Worm (Caenorhabditis elegans): Measurements from ENCODE around the gene ttr-41.

ttr-41 gene

DNA sequence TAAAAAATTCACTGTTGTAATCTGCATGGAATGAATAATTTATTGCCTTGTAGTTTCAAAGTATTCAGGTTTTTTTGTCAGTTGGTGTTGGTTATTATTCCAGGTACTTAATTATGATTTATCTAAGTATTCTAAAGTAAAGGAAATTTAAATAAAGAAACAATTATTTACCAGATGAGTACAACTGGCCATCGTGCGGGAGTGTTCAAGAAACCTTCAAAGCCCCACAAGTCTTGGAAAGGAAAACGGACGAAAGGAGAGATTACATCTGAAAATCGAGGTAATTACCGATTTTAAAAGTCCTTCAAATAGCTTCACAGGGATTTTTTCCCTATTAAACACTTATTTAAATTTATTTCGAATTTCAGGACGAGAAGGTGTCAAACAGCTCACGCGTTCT, 17.5 kb downstream of the ttr-41 start, which contains the start of gene tag-151:
Gene tag-151 (plus strand): TSS at position 158 of the 400 bp plus-strand sequence.
- TF ChIP-seq lsy-2 (tag; optimal IDR thresholded peaks at IDR 0.05) (peak in 1 of 2 experiments; percentile 1), irx-1 (tag; optimal IDR thresholded peaks at IDR 0.05) (no peak), efl-1 (optimal IDR thresholded peaks at IDR 0.05) (no peak), efl-1 (GFP tag; optimal IDR thresholded peaks at IDR 0.05 in 1 of 2) (peak in 1 of 2 experiments; percentile 52), unc-98 (GFP tag; IDR thresholded peaks at IDR 0.05) (no peak), nhr-90 (tag; optimal IDR thresholded peaks at IDR 0.05; ENCODE audit: poor library complexity) (peak; percentile 11), sup-37 (GFP tag; optimal IDR thresholded peaks at IDR 0.05) (no peak), ztf-11 (tag; optimal IDR thresholded peaks at IDR 0.05) (no peak), dsc-1 (tag; optimal IDR thresholded peaks at IDR 0.05) (no peak)

DNA sequence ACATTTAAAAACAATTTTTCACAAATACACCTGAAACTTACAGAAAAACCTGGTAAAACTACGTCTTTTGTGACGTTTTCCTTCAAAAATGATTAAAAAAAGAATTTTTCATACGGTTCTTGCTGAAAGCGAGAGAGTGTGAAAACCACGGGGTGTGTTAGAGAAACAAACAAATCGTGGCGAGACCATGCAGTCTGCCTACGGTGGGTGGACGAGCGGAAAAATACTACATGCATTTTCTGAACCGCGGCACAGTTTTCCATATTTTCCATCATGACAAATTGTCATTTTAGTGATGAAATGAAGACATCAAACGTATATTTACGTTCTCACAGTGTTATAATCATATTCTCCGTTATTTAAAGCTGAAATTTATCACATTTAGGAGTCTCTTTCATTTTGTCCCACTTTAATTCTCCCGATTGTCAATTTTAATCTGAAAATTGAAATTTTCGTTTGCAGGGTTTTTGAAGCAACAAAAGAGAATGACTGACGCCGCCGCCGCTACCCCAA, 21.3 kb downstream of the ttr-41 start, which contains the start of the genes F10G7.9 and tsn-1:
Gene F10G7.9 (minus strand): TSS at position 127 of the 513 bp plus-strand sequence.
Gene tsn-1 (plus strand): TSS at position 463 of the 513 bp plus-strand sequence.
- TF ChIP-seq ets-5 (GFP tag; IDR thresholded peaks at IDR 0.05): no peak
- TF ChIP-seq nhr-90 (tag; optimal IDR thresholded peaks at IDR 0.05; ENCODE audit: poor library complexity): peak; percentile 2
- peak; percentile 59 for TF ChIP-seq skn-1 (tag; optimal IDR thresholded peaks at IDR 0.05)
- TF ChIP-seq elt-3 (tag; optimal IDR thresholded peaks at IDR 0.05): no peak
- no peak for TF ChIP-seq pax-3 (tag; optimal IDR thresholded peaks at IDR 0.05)
- peak; percentile 32 for TF ChIP-seq unc-130 (tag; optimal IDR thresholded peaks at IDR 0.05)
- TF ChIP-seq fkh-8 (tag; optimal IDR thresholded peaks at IDR 0.05): no peak
- peak; percentile 68 for TF ChIP-seq snu-23 (GFP tag; optimal IDR thresholded peaks at IDR 0.05)
- no peak for TF ChIP-seq unc-62 (GFP tag; optimal IDR thresholded peaks at IDR 0.05)
- no peak for TF ChIP-seq lir-3 (tag; optimal IDR thresholded peaks at IDR 0.05; ENCODE audit: poor library complexity)
- TF ChIP-seq lin-15B (tag; optimal IDR thresholded peaks at IDR 0.05): peak; percentile 46
- TF ChIP-seq fkh-10 (GFP tag; optimal IDR thresholded peaks at IDR 0.05): no peak
- peak; percentile 41 for TF ChIP-seq F16B12.6 (tag; optimal IDR thresholded peaks at IDR 0.05)
- no peak for TF ChIP-seq Y116A8C.19 (tag; optimal IDR thresholded peaks at IDR 0.05; ENCODE audit: borderline replicate concordance)
- peak; percentile 21 to 62 (median 38) for TF ChIP-seq ceh-82 (tag; optimal IDR thresholded peaks at IDR 0.05)
- no peak for TF ChIP-seq sup-37 (GFP tag; optimal IDR thresholded peaks at IDR 0.05)
- TF ChIP-seq aha-1 (tag; optimal IDR thresholded peaks at IDR 0.05): no peak
- no peak for TF ChIP-seq egl-13 (tag; optimal IDR thresholded peaks at IDR 0.05)
- TF ChIP-seq rnt-1 (tag; optimal IDR thresholded peaks at IDR 0.05): peak; percentile 69
- TF ChIP-seq nhr-85 (tag): peak; percentile 74
- no peak for TF ChIP-seq nhr-77 (tag; optimal IDR thresholded peaks at IDR 0.05)
- TF ChIP-seq mdl-1 (tag; optimal IDR thresholded peaks at IDR 0.05): peak in 1 of 2 experiments; percentile 59
- peak; percentile 57 to 76 (median 72) for TF ChIP-seq dpl-1 (GFP tag; optimal IDR thresholded peaks at IDR 0.05)
- no peak for TF ChIP-seq dsc-1 (tag; optimal IDR thresholded peaks at IDR 0.05)
- peak; percentile 45 for TF ChIP-seq tbx-2 (tag; optimal IDR thresholded peaks at IDR 0.05)
- TF ChIP-seq nhr-12 (tag; optimal IDR thresholded peaks at IDR 0.05): no peak
- no peak for TF ChIP-seq nhr-237 (tag; optimal IDR thresholded peaks at IDR 0.05)
- TF ChIP-seq hlh-4 (tag; optimal IDR thresholded peaks at IDR 0.05): no peak
- TF ChIP-seq ceh-90 (tag; optimal IDR thresholded peaks at IDR 0.05): no peak
- TF ChIP-seq vab-15 (tag; optimal IDR thresholded peaks at IDR 0.05): no peak
- no peak for TF ChIP-seq jun-1 (tag; optimal IDR thresholded peaks at IDR 0.05)
- peak; percentile 93 to 98 for TF ChIP-seq lsy-2 (tag; optimal IDR thresholded peaks at IDR 0.05)
- no peak for TF ChIP-seq ceh-88 (GFP tag; IDR thresholded peaks at IDR 0.05)
- TF ChIP-seq egl-27 (tag; optimal IDR thresholded peaks at IDR 0.05): no peak
- no peak for TF ChIP-seq mep-1 (tag; optimal IDR thresholded peaks at IDR 0.05)
- peak; percentile 61 to 86 for TF ChIP-seq lin-35 (GFP tag; optimal IDR thresholded peaks at IDR 0.05)
- no peak for TF ChIP-seq ama-1 (optimal IDR thresholded peaks at IDR 0.05)
- TF ChIP-seq pqm-1 (tag; optimal IDR thresholded peaks at IDR 0.05): no peak
- no peak for TF ChIP-seq irx-1 (tag; optimal IDR thresholded peaks at IDR 0.05)
- no peak for TF ChIP-seq nhr-28 (tag; optimal IDR thresholded peaks at IDR 0.05)
- TF ChIP-seq nhr-47 (tag; optimal IDR thresholded peaks at IDR 0.05): peak; percentile 66
- no peak for TF ChIP-seq tlp-1 (tag; optimal IDR thresholded peaks at IDR 0.05)
- peak; percentile 37 for TF ChIP-seq elt-2 (tag; optimal IDR thresholded peaks at IDR 0.05)
- no peak for TF ChIP-seq snpc-4 (tag; optimal IDR thresholded peaks at IDR 0.05)
- TF ChIP-seq ceh-63 (GFP tag; optimal IDR thresholded peaks at IDR 0.05): no peak
- TF ChIP-seq nhr-11 (tag; optimal IDR thresholded peaks at IDR 0.05): no peak
- TF ChIP-seq blmp-1 (tag; optimal IDR thresholded peaks at IDR 0.05): no peak

Measured in whole organism, L1 larva.